Fruit fly (Drosophila melanogaster): ENCODE results near the gene CG14605.

CG14605 gene

DNA sequence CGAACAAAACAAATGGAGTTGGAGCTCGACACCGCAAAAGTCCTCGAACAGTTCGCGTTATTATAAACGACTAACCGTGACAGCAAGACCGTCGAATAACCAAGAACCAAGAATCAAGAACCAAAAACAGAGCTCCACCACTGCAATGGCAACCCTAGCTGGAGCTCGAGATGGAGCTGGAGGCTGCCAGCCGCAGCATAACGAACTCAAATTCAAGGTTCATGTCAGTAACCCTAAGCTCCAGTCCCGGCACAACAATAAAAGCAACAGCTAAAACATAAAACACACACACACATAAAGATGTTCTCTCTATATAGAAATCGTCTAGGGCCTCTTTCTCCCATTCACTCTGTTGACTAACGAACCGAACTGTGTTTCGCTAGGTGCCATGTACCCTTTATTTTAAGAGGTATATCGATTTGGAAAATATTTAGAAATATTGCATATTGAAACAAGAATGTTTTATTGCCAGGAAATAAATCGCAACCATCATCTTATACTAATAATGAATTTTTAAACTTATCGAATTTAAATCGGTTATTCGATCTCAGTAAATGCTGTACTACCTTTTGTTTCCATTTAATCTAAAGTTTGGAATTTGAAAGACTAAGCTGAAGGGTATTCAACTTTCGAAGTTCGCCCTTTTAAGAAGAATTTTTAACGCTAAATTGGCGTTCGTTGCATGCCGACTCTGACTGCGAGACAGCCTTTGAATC is 48.0 kb downstream of the CG14605 start (continued):
- TF ChIP-seq CG5180 (GFP tag; optimal IDR thresholded peaks at IDR 0.05) (no peak), usp (GFP tag; optimal IDR thresholded peaks at IDR 0.05) (no peak), onecut (GFP tag; IDR thresholded peaks at IDR 0.05) (no peak), Blimp-1 (GFP tag; optimal IDR thresholded peaks at IDR 0.05) (peak; percentile 57), Antp (GFP tag; optimal IDR thresholded peaks at IDR 0.05) (no peak), H2.0 (GFP tag; IDR thresholded peaks at IDR 0.05) (no peak), mirr (GFP tag; optimal IDR thresholded peaks at IDR 0.05) (no peak), Sox100B (GFP tag; optimal IDR thresholded peaks at IDR 0.05) (no peak), CTCF (GFP tag; optimal IDR thresholded peaks at IDR 0.05) (no peak), phol (tag; optimal IDR thresholded peaks at IDR 0.05) (peak; percentile 19), CG1024 (GFP tag; IDR thresholded peaks at IDR 0.05) (no peak), CG1529 (GFP tag; optimal IDR thresholded peaks at IDR 0.05) (no peak), Rx (GFP tag; IDR thresholded peaks at IDR 0.05) (no peak), CG16863 (GFP tag; optimal IDR thresholded peaks at IDR 0.05) (no peak), slou (GFP tag; optimal IDR thresholded peaks at IDR 0.05) (no peak), CG2712 (tag; optimal IDR thresholded peaks at IDR 0.05) (peak; percentile 65), nmo (GFP tag; optimal IDR thresholded peaks at IDR 0.05) (peak; percentile 26), sug (tag; optimal IDR thresholded peaks at IDR 0.05) (no peak), CG6254 (GFP tag; optimal IDR thresholded peaks at IDR 0.05) (no peak), MBD-R2 (GFP tag; IDR thresholded peaks at IDR 0.05) (no peak), CG3726 (GFP tag; IDR thresholded peaks at IDR 0.05) (no peak), CG13296 (GFP tag; optimal IDR thresholded peaks at IDR 0.05) (no peak), kah (GFP tag; optimal IDR thresholded peaks at IDR 0.05) (no peak), az2 (GFP tag; optimal IDR thresholded peaks at IDR 0.05) (peak; percentile 7), Nf-YB (GFP tag; optimal IDR thresholded peaks at IDR 0.05) (no peak), kni (GFP tag; optimal IDR thresholded peaks at IDR 0.05) (no peak), Ssrp (tag; optimal IDR thresholded peaks at IDR 0.05) (peak; percentile 34), CG8924 (tag; optimal IDR thresholded peaks at IDR 0.05) (no peak), Scr (GFP tag; IDR thresholded peaks at IDR 0.05; ENCODE audit: partially characterized antibody) (no peak), Hmx (GFP tag; optimal IDR thresholded peaks at IDR 0.05) (no peak)

DNA sequence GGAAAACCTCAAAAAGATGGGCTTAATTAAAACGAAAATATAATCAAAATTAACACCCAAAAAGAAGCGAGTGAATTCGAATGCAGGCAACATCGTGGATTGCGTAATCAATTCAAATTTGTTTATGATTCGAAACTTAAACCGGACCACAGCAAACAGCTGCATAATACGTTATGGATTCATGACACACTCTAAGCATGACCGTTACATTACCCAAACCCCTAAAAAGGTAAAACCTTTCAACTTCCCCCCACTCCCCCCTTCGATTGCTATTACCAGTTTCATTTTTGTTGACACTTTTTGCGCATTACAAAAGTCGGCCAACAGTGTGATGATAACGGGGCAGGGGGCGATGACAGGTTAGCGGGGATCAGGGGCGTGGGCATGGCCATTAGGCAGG is 49.6 kb downstream of the CG14605 start:
- TF ChIP-seq Dll (GFP tag; IDR thresholded peaks at IDR 0.05; ENCODE audit: partially characterized antibody) = no peak
- TF ChIP-seq oc (tag; optimal IDR thresholded peaks at IDR 0.05) = peak; percentile 8
- no peak for TF ChIP-seq jumu (GFP tag; optimal IDR thresholded peaks at IDR 0.05)
- TF ChIP-seq CG42726 (GFP tag; IDR thresholded peaks at IDR 0.05; ENCODE audit: partially characterized antibody) = no peak
- no peak for TF ChIP-seq CG12942 (GFP tag; optimal IDR thresholded peaks at IDR 0.05)
- TF ChIP-seq kni (GFP tag; optimal IDR thresholded peaks at IDR 0.05) = peak; percentile 84
- peak in 1 of 2 experiments; percentile 87 for TF ChIP-seq Pdp1 (GFP tag; optimal IDR thresholded peaks at IDR 0.05)
- no peak for TF ChIP-seq org-1 (GFP tag; optimal IDR thresholded peaks at IDR 0.05)
- 0 out of 3 replicates have a peak, but pooled peaks have one; percentile 45 for TF ChIP-seq sr (GFP tag; IDR thresholded peaks at IDR 0.05)
- TF ChIP-seq Hr78 (GFP tag; optimal IDR thresholded peaks at IDR 0.05) = peak in 1 of 2 experiments; percentile 89
- peak; percentile 12 for TF ChIP-seq CG15269 (tag; optimal IDR thresholded peaks at IDR 0.05)
- peak; percentile 62; the same call in 1 of the 2 replicates for TF ChIP-seq vvl (GFP tag; IDR thresholded peaks at IDR 0.05)
- TF ChIP-seq Dp (GFP tag; optimal IDR thresholded peaks at IDR 0.05) = no peak
- TF ChIP-seq fu2 (GFP tag; optimal IDR thresholded peaks at IDR 0.05) = no peak
- TF ChIP-seq sens (GFP tag) = peak; percentile 19
- 0 out of 4 replicates have a peak, but pooled peaks have one; percentile 46 for TF ChIP-seq chinmo (GFP tag; IDR thresholded peaks at IDR 0.05; ENCODE audit: partially characterized antibody)
- TF ChIP-seq Rx (GFP tag; IDR thresholded peaks at IDR 0.05) = peak; percentile 5; the same call in 1 of the 2 replicates
- TF ChIP-seq gro (GFP tag; optimal IDR thresholded peaks at IDR 0.05) = no peak
- 0 out of 2 replicates have a peak, but pooled peaks have one; percentile 20 for TF ChIP-seq Rfx (GFP tag; IDR thresholded peaks at IDR 0.05)
- peak in 1 of 2 experiments; percentile 79 for TF ChIP-seq Eip74EF (GFP tag; optimal IDR thresholded peaks at IDR 0.05)
- TF ChIP-seq CG12769 (tag; optimal IDR thresholded peaks at IDR 0.05) = peak; percentile 16
- TF ChIP-seq crol (GFP tag; IDR thresholded peaks at IDR 0.05) = peak; percentile 29; the same call in 1 of the 2 replicates
- TF ChIP-seq Blimp-1 (GFP tag; optimal IDR thresholded peaks at IDR 0.05) = peak; percentile 33

Measured in whole organism, embryonic.